Fruit fly (Drosophila melanogaster): Measurements from ENCODE around the gene Cox17.

- no peak for TF ChIP-seq crc (GFP tag; optimal IDR thresholded peaks at IDR 0.05)
- TF ChIP-seq ham (GFP tag; IDR thresholded peaks at IDR 0.05), result no peak
- peak; percentile 52; the same call in 1 of the 2 replicates for TF ChIP-seq CG32532 (GFP tag; IDR thresholded peaks at IDR 0.05)
- no peak for TF ChIP-seq PHDP (tag; optimal IDR thresholded peaks at IDR 0.05)
- TF ChIP-seq Doc3 (GFP tag; IDR thresholded peaks at IDR 0.05; ENCODE audit: partially characterized antibody), result no peak
- no peak for TF ChIP-seq Ravus (GFP tag; IDR thresholded peaks at IDR 0.05)
- TF ChIP-seq Blimp-1 (GFP tag; optimal IDR thresholded peaks at IDR 0.05), result no peak
These were observed 7.9 kb downstream of the Cox17 start for dm6 chrX:15076606-15077005.

Data from whole organism, embryonic.